Worm (Caenorhabditis elegans): ENCODE results near the gene F52E1.2.

DNA sequence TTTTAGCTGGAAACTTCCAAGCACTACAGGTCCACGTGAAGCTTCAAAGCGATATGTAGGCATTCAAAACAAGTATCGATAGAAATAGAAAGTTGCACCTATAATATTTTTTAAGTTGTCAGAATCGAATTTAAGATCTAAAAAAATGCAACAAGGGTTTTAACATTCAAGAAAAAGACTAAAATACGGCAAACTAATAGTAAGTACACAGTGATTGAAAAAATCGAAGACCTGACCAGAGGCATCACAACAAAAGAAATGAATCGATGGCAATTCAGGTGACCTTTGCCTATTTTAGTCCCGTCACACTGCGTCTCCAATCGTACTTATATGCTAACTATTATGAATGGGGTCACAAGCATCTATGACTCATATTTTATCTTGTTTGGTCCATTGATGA is 37.5 kb downstream of the F52E1.2 start, which contains the start of gene T23B12.5:
- TF ChIP-seq flt-1 (GFP tag; IDR thresholded peaks at IDR 0.05) (no peak), tab-1 (GFP tag; IDR thresholded peaks at IDR 0.05) (no peak), cog-1 (tag; optimal IDR thresholded peaks at IDR 0.05) (no peak)
